Worm (Caenorhabditis elegans): ENCODE measurements around the gene sly-1.

sly-1 gene

ce11 chrIII:10533310-10533709 is 26.5 kb downstream of the sly-1 start (continued):
- TF ChIP-seq blmp-1 (tag; optimal IDR thresholded peaks at IDR 0.05): peak; percentile 14
- TF ChIP-seq dsc-1 (tag; optimal IDR thresholded peaks at IDR 0.05): no peak
- TF ChIP-seq tlp-1 (tag; optimal IDR thresholded peaks at IDR 0.05): no peak
- TF ChIP-seq efl-1 (optimal IDR thresholded peaks at IDR 0.05): no peak
- peak in 1 of 2 experiments; percentile 91 for TF ChIP-seq efl-1 (GFP tag; optimal IDR thresholded peaks at IDR 0.05 in 1 of 2)
- TF ChIP-seq elt-2 (tag; optimal IDR thresholded peaks at IDR 0.05): peak; percentile 76
- no peak for TF ChIP-seq hlh-17 (GFP tag; optimal IDR thresholded peaks at IDR 0.05; ENCODE audit: borderline replicate concordance)
- no peak for TF ChIP-seq aly-2 (tag; optimal IDR thresholded peaks at IDR 0.05)
- TF ChIP-seq Y116A8C.19 (tag; optimal IDR thresholded peaks at IDR 0.05; ENCODE audit: borderline replicate concordance): no peak
- TF ChIP-seq pag-3 (tag; optimal IDR thresholded peaks at IDR 0.05; ENCODE audit: borderline replicate concordance, insufficient read depth): no peak
- no peak for TF ChIP-seq nhr-84 (tag; optimal IDR thresholded peaks at IDR 0.05)
- TF ChIP-seq ceh-8 (GFP tag; optimal IDR thresholded peaks at IDR 0.05): no peak
- no peak for TF ChIP-seq ztf-4 (tag; optimal IDR thresholded peaks at IDR 0.05)

DNA sequence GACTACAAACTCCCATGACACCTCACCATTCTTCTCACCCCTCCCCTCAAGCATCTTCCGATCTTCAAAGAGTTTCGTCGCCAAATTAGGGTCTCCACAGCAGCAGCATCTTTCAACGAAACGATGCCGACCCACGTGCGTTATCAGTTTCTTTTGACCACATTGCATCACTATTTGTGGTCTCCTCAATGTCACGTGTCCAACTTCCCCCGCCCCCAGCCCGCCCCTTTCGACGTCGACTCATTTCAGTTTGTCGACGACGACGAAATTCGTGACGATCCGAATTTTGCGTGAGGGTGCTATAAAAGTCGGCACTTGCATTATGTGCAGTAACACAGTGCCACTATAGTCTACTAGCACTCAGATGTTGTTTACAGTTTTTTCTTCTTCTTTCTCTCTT is 27.3 kb downstream of the sly-1 start:
- TF ChIP-seq nhr-71 (tag; optimal IDR thresholded peaks at IDR 0.05): peak; percentile 58
- TF ChIP-seq nhr-90 (tag; optimal IDR thresholded peaks at IDR 0.05; ENCODE audit: poor library complexity): peak; percentile 23
- TF ChIP-seq elt-3 (tag; optimal IDR thresholded peaks at IDR 0.05): peak in 5 of 6 experiments; percentile 14 to 69 (median 63)
- no peak for TF ChIP-seq nhr-11 (tag; optimal IDR thresholded peaks at IDR 0.05)
- TF ChIP-seq C16A3.4 (tag; optimal IDR thresholded peaks at IDR 0.05): no peak
- TF ChIP-seq lin-14 (GFP tag; optimal IDR thresholded peaks at IDR 0.05): peak; percentile 70
- no peak for TF ChIP-seq fkh-4 (tag; optimal IDR thresholded peaks at IDR 0.05; ENCODE audit: borderline replicate concordance)
- TF ChIP-seq grh-1 (GFP tag; IDR thresholded peaks at IDR 0.05): 0 out of 2 replicates have a peak, but pooled peaks have one; percentile 50
- TF ChIP-seq mef-2 (tag; optimal IDR thresholded peaks at IDR 0.05): no peak
- TF ChIP-seq hlh-17 (GFP tag; optimal IDR thresholded peaks at IDR 0.05; ENCODE audit: borderline replicate concordance): no peak
- TF ChIP-seq nhr-84 (tag; optimal IDR thresholded peaks at IDR 0.05): no peak
- TF ChIP-seq vab-15 (tag; optimal IDR thresholded peaks at IDR 0.05): no peak
- no peak for TF ChIP-seq unc-130 (tag; optimal IDR thresholded peaks at IDR 0.05)
- peak; percentile 14 for TF ChIP-seq ztf-4 (tag; optimal IDR thresholded peaks at IDR 0.05)
- TF ChIP-seq efl-1 (optimal IDR thresholded peaks at IDR 0.05): no peak
- peak in 1 of 2 experiments; percentile 64 for TF ChIP-seq efl-1 (GFP tag; optimal IDR thresholded peaks at IDR 0.05 in 1 of 2)
- peak; percentile 80 for TF ChIP-seq elt-2 (tag; optimal IDR thresholded peaks at IDR 0.05)
- peak; percentile 88 for TF ChIP-seq nhr-85 (tag)
- no peak for TF ChIP-seq tlp-1 (tag; optimal IDR thresholded peaks at IDR 0.05)
- peak; percentile 62 for TF ChIP-seq nhr-19 (GFP tag; conservative IDR thresholded peaks at IDR 0.05)
- no peak for TF ChIP-seq nhr-76 (tag; optimal IDR thresholded peaks at IDR 0.05)
- peak; percentile 29 to 90 for TF ChIP-seq mdl-1 (tag; optimal IDR thresholded peaks at IDR 0.05)
- peak; percentile 55 for TF ChIP-seq nhr-20 (tag; optimal IDR thresholded peaks at IDR 0.05)
- TF ChIP-seq lin-35 (GFP tag; optimal IDR thresholded peaks at IDR 0.05): peak in 1 of 2 experiments; percentile 59
- no peak for TF ChIP-seq skn-1 (tag; optimal IDR thresholded peaks at IDR 0.05)
- TF ChIP-seq unc-86 (tag; optimal IDR thresholded peaks at IDR 0.05): no peak
- peak; percentile 33 for TF ChIP-seq blmp-1 (tag; optimal IDR thresholded peaks at IDR 0.05)
- TF ChIP-seq aha-1 (tag; optimal IDR thresholded peaks at IDR 0.05): no peak
- peak; percentile 29 for TF ChIP-seq snu-23 (GFP tag; optimal IDR thresholded peaks at IDR 0.05)
- TF ChIP-seq dsc-1 (tag; optimal IDR thresholded peaks at IDR 0.05): no peak
- TF ChIP-seq egl-13 (tag; optimal IDR thresholded peaks at IDR 0.05): no peak

DNA sequence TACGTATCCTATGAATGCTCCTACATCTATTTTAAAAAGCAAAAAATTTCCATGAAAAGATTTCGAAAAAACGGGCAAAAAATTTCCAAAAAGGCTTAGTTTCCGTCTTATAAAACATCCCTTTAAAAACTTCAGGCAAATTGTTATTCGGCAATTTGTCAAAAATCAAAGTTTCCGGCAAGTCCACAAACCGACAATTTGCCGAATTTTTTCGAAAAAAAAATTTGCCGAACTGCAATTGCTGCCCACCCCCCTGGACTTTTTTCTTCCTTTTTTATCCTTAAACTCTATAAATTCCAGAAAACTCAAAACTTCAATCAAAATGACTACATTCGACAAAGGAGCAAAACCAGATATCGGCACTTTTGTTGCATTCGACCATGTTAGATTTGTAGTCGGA is 28.4 kb downstream of the sly-1 start, which contains the start of gene hpd-1:
TSS of gene hpd-1 (plus strand) at position 301 of the 400 bp plus-strand sequence.
- no peak for TF ChIP-seq tbx-2 (tag; optimal IDR thresholded peaks at IDR 0.05)
- no peak for TF ChIP-seq swsn-7 (tag; optimal IDR thresholded peaks at IDR 0.05)
- no peak for TF ChIP-seq lin-14 (GFP tag; optimal IDR thresholded peaks at IDR 0.05)
- no peak for TF ChIP-seq pag-3 (tag; optimal IDR thresholded peaks at IDR 0.05; ENCODE audit: borderline replicate concordance, insufficient read depth)
- no peak for TF ChIP-seq egl-27 (tag; optimal IDR thresholded peaks at IDR 0.05)
- TF ChIP-seq sptf-1 (tag; optimal IDR thresholded peaks at IDR 0.05): no peak
- no peak for TF ChIP-seq ztf-4 (tag; optimal IDR thresholded peaks at IDR 0.05)
- no peak for TF ChIP-seq nhr-47 (tag; optimal IDR thresholded peaks at IDR 0.05)
- TF ChIP-seq alr-1 (tag; optimal IDR thresholded peaks at IDR 0.05; ENCODE audit: borderline replicate concordance): no peak

Data from whole organism, L1 larva.